Worm (Caenorhabditis elegans): ENCODE data around the gene C29A12.1.

Gene C29A12.1

ce11 chrV:10792775-10793174, 20.5 kb downstream of the C29A12.1 start, which contains the start of gene D1054.10:
Gene D1054.10, minus strand, starts transcription at chrV:10792875.
- TF ChIP-seq xnd-1 (tag; optimal IDR thresholded peaks at IDR 0.05) (no peak), nfya-2 (GFP tag; IDR thresholded peaks at IDR 0.05) (no peak), F52B5.7 (tag; optimal IDR thresholded peaks at IDR 0.05) (no peak), pha-4 (tag; optimal IDR thresholded peaks at IDR 0.05) (no peak), snpc-4 (GFP tag; optimal IDR thresholded peaks at IDR 0.05) (no peak), snpc-4 (tag; optimal IDR thresholded peaks at IDR 0.05) (no peak), ets-4 (GFP tag; optimal IDR thresholded peaks at IDR 0.05) (no peak), C17E4.6 (GFP tag; IDR thresholded peaks at IDR 0.05) (no peak), akir-1 (GFP tag; optimal IDR thresholded peaks at IDR 0.05) (no peak), F39B2.1 (GFP tag; IDR thresholded peaks at IDR 0.05) (no peak), sdz-38 (tag; optimal IDR thresholded peaks at IDR 0.05) (no peak), F49E8.2 (tag; optimal IDR thresholded peaks at IDR 0.05; ENCODE audit: insufficient read depth) (no peak), ceh-79 (tag; optimal IDR thresholded peaks at IDR 0.05) (no peak), ceh-91 (GFP tag; IDR thresholded peaks at IDR 0.05) (no peak), D2030.7 (GFP tag; IDR thresholded peaks at IDR 0.05) (no peak), somi-1 (GFP tag; optimal IDR thresholded peaks at IDR 0.05) (no peak), C06A6.2 (GFP tag; conservative IDR thresholded peaks at IDR 0.05) (no peak), ztf-18 (tag; optimal IDR thresholded peaks at IDR 0.05) (no peak)

- no peak for TF ChIP-seq aptf-3 (GFP tag; IDR thresholded peaks at IDR 0.05)
- TF ChIP-seq zfh-2 (GFP tag; conservative IDR thresholded peaks at IDR 0.05): peak; percentile 89
- no peak for TF ChIP-seq ztf-6 (GFP tag; IDR thresholded peaks at IDR 0.05)
- TF ChIP-seq B0336.3 (GFP tag; IDR thresholded peaks at IDR 0.05): no peak
These were observed 22.4 kb downstream of the C29A12.1 start, which contains the start of gene D1054.9 for ce11 chrV:10790921-10791320. Gene D1054.9, minus strand, starts transcription at chrV:10791057.

- TF ChIP-seq bed-2 (GFP tag; IDR thresholded peaks at IDR 0.05) (no peak), ets-4 (GFP tag; optimal IDR thresholded peaks at IDR 0.05) (no peak), nhr-120 (GFP tag; IDR thresholded peaks at IDR 0.05) (no peak), ccch-3 (GFP tag; optimal IDR thresholded peaks at IDR 0.05) (no peak)
These were observed 29.3 kb downstream of the C29A12.1 start, which contains the start of gene D1054.8 for ce11 chrV:10784011-10784410. Gene D1054.8, plus strand, starts transcription at chrV:10784311.

ce11 chrV:10776528-10777055, 36.7 kb downstream of the C29A12.1 start, which contains the start of gene D1054.5:
Gene D1054.5, minus strand, starts transcription at chrV:10776578.
- TF ChIP-seq ztf-6 (GFP tag; IDR thresholded peaks at IDR 0.05) (no peak), die-1 (tag; optimal IDR thresholded peaks at IDR 0.05) (no peak), nhr-80 (tag; optimal IDR thresholded peaks at IDR 0.05) (peak; percentile 78), F33H1.4 (GFP tag; IDR thresholded peaks at IDR 0.05) (no peak)

ce11 chrV:10773216-10773615, 40.1 kb downstream of the C29A12.1 start:
- TF ChIP-seq ets-4 (GFP tag; optimal IDR thresholded peaks at IDR 0.05): no peak
- no peak for TF ChIP-seq him-1 (tag; optimal IDR thresholded peaks at IDR 0.05)
- no peak for TF ChIP-seq egl-44 (GFP tag; IDR thresholded peaks at IDR 0.05)
- no peak for TF ChIP-seq athp-1 (tag; optimal IDR thresholded peaks at IDR 0.05)
- TF ChIP-seq F39B2.1 (GFP tag; IDR thresholded peaks at IDR 0.05): no peak
- TF ChIP-seq die-1 (tag; optimal IDR thresholded peaks at IDR 0.05): no peak
- no peak for TF ChIP-seq mel-28 (tag; optimal IDR thresholded peaks at IDR 0.05; ENCODE audit: borderline replicate concordance)

Data from whole organism, young adult.